Fruit fly (Drosophila melanogaster): ENCODE data around the gene Srp19.
A peak's percentile ranks its signal among the peaks of the same experiment; 100 is the strongest.

Srp19 gene

DNA sequence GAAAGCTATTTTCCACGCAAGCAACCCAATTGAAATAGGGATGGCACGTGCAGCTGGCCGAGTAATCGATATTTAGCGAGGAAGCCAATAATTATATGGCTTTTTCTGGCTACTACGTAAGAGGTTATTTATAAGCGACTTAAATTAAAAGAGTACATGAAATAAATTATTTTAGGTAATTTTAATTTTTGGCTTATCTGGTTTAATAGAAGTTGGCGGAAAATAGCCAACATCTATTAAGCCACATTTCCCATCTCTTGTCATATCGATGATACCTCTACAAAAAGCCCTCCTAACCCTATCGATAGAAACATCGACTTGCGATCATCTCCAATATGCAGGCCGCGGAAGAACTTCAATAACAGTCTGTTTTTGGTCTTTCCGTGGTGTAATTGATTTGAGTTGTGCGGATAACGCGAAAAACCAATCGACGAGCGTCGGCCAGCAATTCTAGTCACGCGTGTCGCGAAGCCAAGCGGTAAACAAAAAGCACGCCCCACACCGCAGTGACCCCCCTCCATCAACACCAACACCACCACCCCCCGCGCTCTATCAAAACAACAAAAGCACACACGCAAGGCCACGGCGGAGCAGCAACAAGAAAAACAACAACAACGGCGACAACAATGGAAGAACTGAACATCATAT is at the start of gene Srp19, which contains the start of gene qm (continued):
- TF ChIP-seq topi (GFP tag; optimal IDR thresholded peaks at IDR 0.05) (peak; percentile 38), Smox (GFP tag; optimal IDR thresholded peaks at IDR 0.05) (no peak), fd59A (GFP tag; optimal IDR thresholded peaks at IDR 0.05) (no peak), CG4318 (GFP tag; optimal IDR thresholded peaks at IDR 0.05) (no peak), CG3919 (GFP tag; optimal IDR thresholded peaks at IDR 0.05) (peak; percentile 38), Sox14 (GFP tag; optimal IDR thresholded peaks at IDR 0.05) (peak; percentile 41), svp (GFP tag) (no peak), Hr4 (GFP tag; optimal IDR thresholded peaks at IDR 0.05) (no peak), Ets21C (GFP tag; optimal IDR thresholded peaks at IDR 0.05) (no peak)

- TF ChIP-seq Met (GFP tag; optimal IDR thresholded peaks at IDR 0.05) (no peak), Blimp-1 (GFP tag; optimal IDR thresholded peaks at IDR 0.05) (no peak), svp (GFP tag) (no peak), CG4318 (GFP tag; optimal IDR thresholded peaks at IDR 0.05) (no peak), pdm3 (GFP tag; optimal IDR thresholded peaks at IDR 0.05) (no peak), CG15336 (GFP tag; IDR thresholded peaks at IDR 0.05) (no peak), salr (GFP tag; optimal IDR thresholded peaks at IDR 0.05) (no peak), topi (GFP tag; optimal IDR thresholded peaks at IDR 0.05) (no peak), CG10669 (GFP tag; optimal IDR thresholded peaks at IDR 0.05) (no peak), CG8119 (GFP tag; IDR thresholded peaks at IDR 0.05) (no peak), fd85E (GFP tag; optimal IDR thresholded peaks at IDR 0.05) (no peak), fd59A (GFP tag; optimal IDR thresholded peaks at IDR 0.05) (no peak), CG6792 (GFP tag; optimal IDR thresholded peaks at IDR 0.05) (no peak), CG8319 (GFP tag; optimal IDR thresholded peaks at IDR 0.05) (no peak), CG6163 (GFP tag; IDR thresholded peaks at IDR 0.05) (no peak), fkh (GFP tag; optimal IDR thresholded peaks at IDR 0.05) (no peak), CG10631 (GFP tag; optimal IDR thresholded peaks at IDR 0.05) (no peak), ss (GFP tag; optimal IDR thresholded peaks at IDR 0.05) (no peak)
Measured at dm6 chr3L:7396055-7396454, 48.2 kb upstream of the Srp19 start, which contains the start of gene CG32379. Gene CG32379 (plus strand): TSS chr3L:7396355.

DNA sequence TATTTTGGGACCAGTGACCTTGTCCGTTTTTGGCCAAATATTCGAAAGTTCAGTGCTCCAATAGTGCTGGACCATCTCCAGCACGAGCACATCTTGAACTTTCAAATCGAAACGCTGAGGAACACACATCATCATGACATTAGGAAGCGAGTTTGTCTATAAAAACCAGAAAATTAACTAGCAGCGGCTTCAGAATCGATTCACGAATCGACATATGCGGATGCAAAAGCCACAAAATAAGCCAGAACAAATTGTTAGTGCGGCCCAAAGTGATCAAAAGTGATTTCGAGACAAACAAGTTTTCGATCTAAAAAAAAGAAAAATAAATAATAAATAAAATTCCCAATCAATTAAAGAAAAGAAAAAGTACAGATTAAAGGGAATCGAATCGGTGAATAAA is 42.6 kb upstream of the Srp19 start, which contains the start of gene CG8563:
Gene CG8563 (plus strand): TSS at position 301 of the 400 bp plus-strand sequence.
- TF ChIP-seq lz (GFP tag; optimal IDR thresholded peaks at IDR 0.05) (no peak), Hr4 (GFP tag; optimal IDR thresholded peaks at IDR 0.05) (no peak), Sox102F (GFP tag; optimal IDR thresholded peaks at IDR 0.05) (no peak), CG9139 (GFP tag; optimal IDR thresholded peaks at IDR 0.05) (no peak), CG15336 (GFP tag; IDR thresholded peaks at IDR 0.05) (no peak), esn (GFP tag; optimal IDR thresholded peaks at IDR 0.05) (no peak), CG7368 (GFP tag; optimal IDR thresholded peaks at IDR 0.05) (no peak), cyc (GFP tag; optimal IDR thresholded peaks at IDR 0.05) (no peak), achi (GFP tag; optimal IDR thresholded peaks at IDR 0.05) (no peak), dsx (GFP tag; optimal IDR thresholded peaks at IDR 0.05; ENCODE audit: poor library complexity, severe bottlenecking) (no peak)

DNA sequence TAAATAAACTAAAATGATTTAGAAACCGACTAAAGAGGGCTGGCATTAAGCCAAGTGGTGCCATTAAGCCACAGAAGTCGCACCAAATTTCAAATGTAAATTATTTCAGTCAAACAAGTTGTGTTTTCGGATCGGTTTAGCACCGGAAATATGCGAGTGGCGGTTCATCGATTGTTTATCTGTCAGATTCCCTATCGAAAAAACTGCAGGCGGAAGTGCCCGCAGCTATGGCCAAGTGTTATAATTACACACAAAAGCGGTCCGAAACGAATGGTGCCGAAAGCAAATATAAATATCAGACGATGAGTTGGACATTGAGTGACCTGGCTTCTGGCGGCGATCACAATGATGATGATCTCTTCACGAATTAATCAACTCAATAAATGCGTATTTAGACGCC is 42.2 kb upstream of the Srp19 start:
- no peak for TF ChIP-seq CG10669 (GFP tag; optimal IDR thresholded peaks at IDR 0.05)
- no peak for TF ChIP-seq fd85E (GFP tag; optimal IDR thresholded peaks at IDR 0.05)
- no peak for TF ChIP-seq CG4318 (GFP tag; optimal IDR thresholded peaks at IDR 0.05)
- no peak for TF ChIP-seq OdsH (GFP tag; optimal IDR thresholded peaks at IDR 0.05)
- TF ChIP-seq CG31627 (GFP tag; optimal IDR thresholded peaks at IDR 0.05), result no peak
- TF ChIP-seq CG10631 (GFP tag; optimal IDR thresholded peaks at IDR 0.05), result no peak
- TF ChIP-seq Hr38 (GFP tag; optimal IDR thresholded peaks at IDR 0.05), result no peak
- TF ChIP-seq Gug (GFP tag; IDR thresholded peaks at IDR 0.05), result no peak
- no peak for TF ChIP-seq svp (GFP tag)
- TF ChIP-seq acj6 (GFP tag; optimal IDR thresholded peaks at IDR 0.05), result no peak
- TF ChIP-seq CG34406 (GFP tag; optimal IDR thresholded peaks at IDR 0.05), result no peak
- no peak for TF ChIP-seq vri (GFP tag; optimal IDR thresholded peaks at IDR 0.05)
- TF ChIP-seq cyc (GFP tag; optimal IDR thresholded peaks at IDR 0.05), result no peak
- TF ChIP-seq Sox15 (GFP tag; optimal IDR thresholded peaks at IDR 0.05), result no peak
- no peak for TF ChIP-seq Ets21C (GFP tag; optimal IDR thresholded peaks at IDR 0.05)
- TF ChIP-seq fd59A (GFP tag; optimal IDR thresholded peaks at IDR 0.05), result no peak
- TF ChIP-seq fkh (GFP tag; optimal IDR thresholded peaks at IDR 0.05), result no peak
- TF ChIP-seq Ets96B (tag; optimal IDR thresholded peaks at IDR 0.05), result no peak
- no peak for TF ChIP-seq CG11294 (GFP tag; IDR thresholded peaks at IDR 0.05)

All from whole organism, prepupa.